Worm (Caenorhabditis elegans) whole organism, young adult: Measurements from ENCODE around the gene hrde-2.

Experiments used
- B0019.2 ChIP-seq: fragments of 200-800 bp; sonication (Bioruptor generic); conservative IDR thresholded peaks from 2 replicates; pipeline ENCODE4 v1.3.6; 2022; ENCODE audit warnings: missing genetic modification reagents, missing genetic modification characterization, missing compliant biosample characterization
- C06A6.2 ChIP-seq: fragments of 200-800 bp; sonication (Bioruptor generic); conservative IDR thresholded peaks from 2 replicates; pipeline ENCODE4 v1.3.6; 2022; ENCODE audit warnings: missing genetic modification characterization, missing compliant biosample characterization
- D2030.7 ChIP-seq: fragments of 200-800 bp; sonication (Bioruptor generic); IDR thresholded peaks from 2 replicates; pipeline ENCODE4 v1.3.6; 2022; ENCODE audit warnings: missing genetic modification reagents, missing genetic modification characterization, missing compliant biosample characterization
- F10E7.11 ChIP-seq: sonication (generic microtip); optimal IDR thresholded peaks from 2 replicates; lab custom pipeline; 2017; ENCODE audit warnings: mild to moderate bottlenecking, missing genetic modification characterization, moderate library complexity, missing compliant biosample characterization
- F22D6.2 ChIP-seq: sonication (generic microtip); optimal IDR thresholded peaks from 2 replicates; lab custom pipeline; 2016; ENCODE audit warnings: mild to moderate bottlenecking, missing genetic modification characterization, missing compliant biosample characterization
- F52B5.7 ChIP-seq: sonication (generic microtip); optimal IDR thresholded peaks from 2 replicates; lab custom pipeline; 2016; ENCODE audit warnings: mild to moderate bottlenecking, missing genetic modification characterization, missing compliant biosample characterization
- F55B11.4 ChIP-seq: sonication (generic microtip); optimal IDR thresholded peaks from 2 replicates; lab custom pipeline; 2016; ENCODE audit warnings: missing compliant biosample characterization, missing genetic modification characterization, borderline replicate concordance; ENCODE audit not compliant: insufficient read depth
- F57C9.4 ChIP-seq: sonication (generic microtip); optimal IDR thresholded peaks from 2 replicates; lab custom pipeline; 2017; ENCODE audit warnings: mild to moderate bottlenecking, missing genetic modification characterization, missing compliant biosample characterization
- Y56A3A.18 ChIP-seq: fragments of 200-800 bp; sonication (Bioruptor generic); IDR thresholded peaks from 2 replicates; pipeline ENCODE4 v1.3.6; 2022; ENCODE audit warnings: missing genetic modification reagents, missing genetic modification characterization, missing compliant biosample characterization
- Y95B8A.8 ChIP-seq: fragments of 200-800 bp; sonication (Bioruptor generic); IDR thresholded peaks from 2 replicates; pipeline ENCODE4 v1.3.6; 2022; ENCODE audit warnings: missing genetic modification reagents, missing genetic modification characterization, missing compliant biosample characterization
- aptf-2 ChIP-seq: fragments of 200-800 bp; sonication (Bioruptor generic); conservative IDR thresholded peaks from 2 replicates; pipeline ENCODE4 v1.3.6; 2022; ENCODE audit warnings: missing genetic modification reagents, missing genetic modification characterization, missing compliant biosample characterization
- aptf-3 ChIP-seq: fragments of 200-800 bp; sonication (Bioruptor generic); IDR thresholded peaks from 2 replicates; pipeline ENCODE4 v1.3.6; 2022; ENCODE audit warnings: missing genetic modification characterization, missing compliant biosample characterization
- athp-1 ChIP-seq: sonication (generic microtip); optimal IDR thresholded peaks from 2 replicates; lab custom pipeline; 2017; ENCODE audit warnings: mild to moderate bottlenecking, missing genetic modification characterization, missing compliant biosample characterization
- attf-6 ChIP-seq: fragments of 200-800 bp; sonication (Bioruptor generic); IDR thresholded peaks from 2 replicates; pipeline ENCODE4 v1.3.6; 2022; ENCODE audit warnings: missing genetic modification reagents, missing genetic modification characterization, missing compliant biosample characterization
- bed-1 ChIP-seq: fragments of 200-800 bp; sonication (Bioruptor generic); IDR thresholded peaks from 2 replicates; pipeline ENCODE4 v1.3.6; 2022; ENCODE audit warnings: missing genetic modification reagents, missing genetic modification characterization, missing compliant biosample characterization
- ccch-3 ChIP-seq: fragments of 200-800 bp; sonication (Bioruptor generic); optimal IDR thresholded peaks from 2 replicates; lab custom pipeline; 2018; ENCODE audit warnings: mild to moderate bottlenecking, missing genetic modification characterization, missing compliant biosample characterization
- ceh-100 ChIP-seq: fragments of 200-800 bp; sonication (Bioruptor generic); IDR thresholded peaks from 2 replicates; pipeline ENCODE4 v1.3.6; 2022; ENCODE audit warnings: missing genetic modification reagents, missing genetic modification characterization, missing compliant biosample characterization
- ceh-40 ChIP-seq: fragments of 200-800 bp; sonication (Bioruptor generic); IDR thresholded peaks from 2 replicates; pipeline ENCODE4 v1.3.6; 2022; ENCODE audit warnings: missing genetic modification characterization, missing compliant biosample characterization
- ceh-58 ChIP-seq: fragments of 200-800 bp; sonication (Bioruptor generic); IDR thresholded peaks from 2 replicates; pipeline ENCODE4 v1.3.6; 2022; ENCODE audit warnings: missing genetic modification characterization, missing compliant biosample characterization
- chd-7 ChIP-seq: sonication (generic microtip); optimal IDR thresholded peaks from 2 replicates; lab custom pipeline; 2016; ENCODE audit warnings: mild to moderate bottlenecking, missing genetic modification characterization, moderate library complexity, missing compliant biosample characterization
- dpff-1 ChIP-seq: sonication (generic microtip); optimal IDR thresholded peaks from 2 replicates; lab custom pipeline; 2017; ENCODE audit warnings: mild to moderate bottlenecking, missing genetic modification characterization, missing compliant biosample characterization
- dpl-1 ChIP-seq: fragments of 150-350 bp; optimal IDR thresholded peaks from 2 replicates; lab custom pipeline; 2014; ENCODE audit warnings: missing biosample characterization, missing genetic modification reagents, missing genetic modification characterization
- efl-1 ChIP-seq: fragments of 150-350 bp; optimal IDR thresholded peaks from 2 replicates; lab custom pipeline; 2014; ENCODE audit warnings: missing biosample characterization, missing genetic modification reagents, missing genetic modification characterization
- egl-18 ChIP-seq: fragments of 200-800 bp; sonication (Bioruptor generic); IDR thresholded peaks from 2 replicates; pipeline ENCODE4 v1.3.6; 2022; ENCODE audit warnings: missing genetic modification reagents, missing genetic modification characterization, missing compliant biosample characterization
- ekl-4 ChIP-seq: fragments of 200-800 bp; sonication (Bioruptor generic); IDR thresholded peaks from 2 replicates; pipeline ENCODE4 v1.3.6; 2022; ENCODE audit warnings: missing genetic modification reagents, missing genetic modification characterization, missing compliant biosample characterization
- ets-4 ChIP-seq: fragments of 200-800 bp; sonication (Bioruptor generic); optimal IDR thresholded peaks from 2 replicates; lab custom pipeline; 2018; ENCODE audit warnings: mild to moderate bottlenecking, missing genetic modification characterization, missing compliant biosample characterization
- him-1 ChIP-seq: sonication (generic microtip); optimal IDR thresholded peaks from 2 replicates; lab custom pipeline; 2016; ENCODE audit warnings: missing genotype, missing genetic modification reagents, missing genetic modification characterization, missing compliant biosample characterization
- hlh-26 ChIP-seq: fragments of 200-800 bp; sonication (Bioruptor generic); conservative IDR thresholded peaks from 2 replicates; pipeline ENCODE4 v1.3.6; 2022; ENCODE audit warnings: missing genetic modification reagents, missing genetic modification characterization, missing compliant biosample characterization
- lin-35 ChIP-seq, 3 experiments: fragments of 150-350 bp in 2 of 3; sonication (generic microtip) in 1 of 3; optimal IDR thresholded peaks; 2 replicates each; lab custom pipeline; 2014 to 2018; ENCODE audit warnings: missing biosample characterization in 3 of 3, missing genetic modification characterization in 3 of 3, missing genetic modification reagents in 3 of 3
- lin-40 ChIP-seq: sonication (generic microtip); optimal IDR thresholded peaks from 2 replicates; lab custom pipeline; 2016; ENCODE audit warnings: missing genetic modification characterization, mild to moderate bottlenecking, missing compliant biosample characterization, missing genotype, missing genetic modification reagents
- lir-1 ChIP-seq: fragments of 200-800 bp; sonication (Bioruptor generic); conservative IDR thresholded peaks from 2 replicates; pipeline ENCODE4 v1.3.6; 2022; ENCODE audit warnings: missing genetic modification reagents, missing genetic modification characterization, missing compliant biosample characterization
- lsy-27 ChIP-seq: sonication (generic microtip); optimal IDR thresholded peaks from 2 replicates; lab custom pipeline; 2017; ENCODE audit warnings: missing genetic modification characterization, mild to moderate bottlenecking, missing compliant biosample characterization, antibody characterized with exemption, missing genotype, borderline replicate concordance; ENCODE audit not compliant: insufficient read depth
- madf-3 ChIP-seq: fragments of 200-800 bp; sonication (Bioruptor generic); IDR thresholded peaks from 2 replicates; pipeline ENCODE4 v1.3.6; 2022; ENCODE audit warnings: missing genetic modification reagents, missing genetic modification characterization, missing compliant biosample characterization
- madf-6 ChIP-seq: fragments of 200-800 bp; sonication (Bioruptor generic); IDR thresholded peaks from 2 replicates; pipeline ENCODE4 v1.3.6; 2022; ENCODE audit warnings: missing genetic modification reagents, missing genetic modification characterization, missing compliant biosample characterization
- madf-8 ChIP-seq: fragments of 200-800 bp; sonication (Bioruptor generic); conservative IDR thresholded peaks from 2 replicates; pipeline ENCODE4 v1.3.6; 2022; ENCODE audit warnings: missing genetic modification reagents, missing genetic modification characterization, missing compliant biosample characterization
- mel-28 ChIP-seq: sonication (generic microtip); optimal IDR thresholded peaks from 2 replicates; lab custom pipeline; 2016; ENCODE audit warnings: borderline replicate concordance, mild to moderate bottlenecking, missing genetic modification characterization, missing compliant biosample characterization
- nfya-2 ChIP-seq: fragments of 200-800 bp; sonication (Bioruptor generic); IDR thresholded peaks from 2 replicates; pipeline ENCODE4 v1.3.6; 2022; ENCODE audit warnings: missing genetic modification reagents, missing genetic modification characterization, missing compliant biosample characterization
- nhr-179 ChIP-seq: sonication (generic microtip); optimal IDR thresholded peaks from 2 replicates; lab custom pipeline; 2016; ENCODE audit warnings: mild to moderate bottlenecking, missing genetic modification characterization, missing compliant biosample characterization
- pbrm-1 ChIP-seq: fragments of 200-800 bp; sonication (Bioruptor generic); IDR thresholded peaks from 2 replicates; pipeline ENCODE4 v1.3.6; 2022; ENCODE audit warnings: missing genetic modification reagents, missing genetic modification characterization, missing compliant biosample characterization
- pha-4 ChIP-seq: fragments of 150-350 bp; sonication (generic microtip); optimal IDR thresholded peaks from 2 replicates; lab custom pipeline; 2014; ENCODE audit warnings: missing biosample characterization, missing genetic modification reagents, missing genetic modification characterization
- rec-8 ChIP-seq, 2 experiments: sonication (generic microtip); optimal IDR thresholded peaks; 2 replicates each; lab custom pipeline; 2016; ENCODE audit warnings: mild to moderate bottlenecking in 2 of 2, missing genetic modification characterization in 2 of 2, missing genetic modification reagents in 2 of 2, missing genotype in 2 of 2, missing biosample characterization in 1 of 2, missing compliant biosample characterization in 1 of 2, moderate library complexity in 1 of 2
- rpc-1 ChIP-seq, 2 experiments: fragments of 150-350 bp in 1 of 2; sonication (generic microtip) in 1 of 2; optimal IDR thresholded peaks; 2 replicates each; lab custom pipeline; 2014 to 2018; ENCODE audit warnings: missing biosample characterization in 1 of 2, missing genetic modification characterization in 1 of 2, missing genetic modification reagents in 1 of 2, missing genotype in 1 of 2
- tbx-9 ChIP-seq: sonication (generic microtip); optimal IDR thresholded peaks from 2 replicates; lab custom pipeline; 2016; ENCODE audit warnings: borderline replicate concordance, missing genetic modification characterization, inconsistent platforms, missing compliant biosample characterization
- unc-130 ChIP-seq: sonication (generic microtip); optimal IDR thresholded peaks from 2 replicates; lab custom pipeline; 2016; ENCODE audit warnings: missing genetic modification reagents, missing genetic modification characterization, missing compliant biosample characterization
- unc-62 ChIP-seq: fragments of 150-350 bp; optimal IDR thresholded peaks from 2 replicates; lab custom pipeline; 2014; ENCODE audit warnings: missing biosample characterization, missing genetic modification reagents, missing genetic modification characterization
- zim-3 ChIP-seq: sonication (generic microtip); optimal IDR thresholded peaks from 2 replicates; lab custom pipeline; 2017; ENCODE audit warnings: mild to moderate bottlenecking, missing genetic modification characterization, moderate library complexity, missing compliant biosample characterization
- ztf-26 ChIP-seq: sonication (generic microtip); optimal IDR thresholded peaks from 2 replicates; lab custom pipeline; 2017; ENCODE audit warnings: missing genetic modification characterization, missing compliant biosample characterization
- ztf-28 ChIP-seq: fragments of 200-800 bp; sonication (Bioruptor generic); IDR thresholded peaks from 2 replicates; pipeline ENCODE4 v1.3.6; 2022; ENCODE audit warnings: missing genetic modification reagents, missing genetic modification characterization, missing compliant biosample characterization

hrde-2 gene

ce11 chrV:15000055-15000704 lies 4.7 kb upstream of the hrde-2 start, which contains the start of gene rps-16:
rps-16 (minus strand) TSS chrV:15000541.
- TF ChIP-seq aptf-2 (GFP tag; lab: Robert Waterston, UW) (no peak), lin-40 (no peak), ceh-40 (GFP tag; lab: Robert Waterston, UW) (0 out of 2 replicates have a peak, but pooled peaks have one; percentile 14), dpl-1 (GFP tag; lab: Kevin White, UChicago) (no peak), unc-62 (no peak), F55B11.4 (tag; lab: Kevin White, UChicago) (no peak), dpff-1 (tag; lab: Kevin White, UChicago) (no peak), athp-1 (peak; percentile 66), egl-18 (GFP tag; lab: Robert Waterston, UW) (no peak), ceh-100 (peak; percentile 81), mel-28 (tag; lab: Kevin White, UChicago) (no peak), bed-1 (GFP tag; lab: Robert Waterston, UW) (no peak), C06A6.2 (GFP tag; lab: Robert Waterston, UW) (no peak), rec-8 (tag; optimal IDR thresholded peaks at IDR 0.05; lab: Kevin White, UChicago) (peak in 1 of 2 experiments; percentile 13), ccch-3 (GFP tag; lab: Kevin White, UChicago) (no peak), pbrm-1 (GFP tag; lab: Robert Waterston, UW) (no peak), him-1 (no peak), ztf-26 (tag; lab: Kevin White, UChicago) (no peak), madf-6 (GFP tag; lab: Robert Waterston, UW) (peak; percentile 80), F57C9.4 (no peak), nhr-179 (tag; lab: Kevin White, UChicago) (no peak), hlh-26 (no peak), tbx-9 (tag; lab: Kevin White, UChicago) (no peak), lin-35 (GFP tag; optimal IDR thresholded peaks at IDR 0.05; lab: Kevin White, UChicago) (no peak), Y56A3A.18 (GFP tag; lab: Robert Waterston, UW) (peak; percentile 67), unc-130 (GFP tag; lab: Kevin White, UChicago) (no peak), F52B5.7 (tag; lab: Kevin White, UChicago) (no peak), lsy-27 (tag; lab: Kevin White, UChicago) (no peak), zim-3 (tag; lab: Kevin White, UChicago) (no peak), madf-3 (peak; percentile 81), ets-4 (GFP tag; lab: Kevin White, UChicago) (no peak), F22D6.2 (tag; lab: Kevin White, UChicago) (no peak), nfya-2 (no peak), aptf-3 (GFP tag; lab: Robert Waterston, UW) (no peak), rpc-1 (optimal IDR thresholded peaks at IDR 0.05; lab: Kevin White, UChicago) (no peak), rpc-1 (tag; optimal IDR thresholded peaks at IDR 0.05; lab: Kevin White, UChicago) (no peak), F10E7.11 (tag; lab: Kevin White, UChicago) (peak; percentile 21), madf-8 (GFP tag; lab: Robert Waterston, UW) (no peak), chd-7 (tag; lab: Kevin White, UChicago) (peak; percentile 65), B0019.2 (GFP tag; lab: Robert Waterston, UW) (no peak), lir-1 (GFP tag; lab: Robert Waterston, UW) (no peak), Y95B8A.8 (GFP tag; lab: Robert Waterston, UW) (0 out of 2 replicates have a peak, but pooled peaks have one; percentile 8), D2030.7 (GFP tag; lab: Robert Waterston, UW) (no peak), ekl-4 (GFP tag; lab: Robert Waterston, UW) (peak; percentile 89), pha-4 (tag; lab: Kevin White, UChicago) (no peak), efl-1 (peak; percentile 3), ceh-58 (GFP tag; lab: Robert Waterston, UW) (0 out of 2 replicates have a peak, but pooled peaks have one; percentile 85), ztf-28 (GFP tag; lab: Robert Waterston, UW) (no peak), attf-6 (GFP tag; lab: Robert Waterston, UW) (peak; percentile 77)
